Worm (Caenorhabditis elegans) whole organism, L4 larva: ENCODE data around the gene C16C8.9.

Source experiments
- egl-27 ChIP-seq: sonication (generic microtip); optimal IDR thresholded peaks from 3 replicates; lab custom pipeline; 2017; ENCODE audit warnings: missing biosample characterization, missing genetic modification reagents, missing genetic modification characterization
- jun-1 ChIP-seq: fragments of 150-350 bp; optimal IDR thresholded peaks from 2 replicates; lab custom pipeline; 2014; ENCODE audit warnings: missing biosample characterization, missing genetic modification reagents, missing genetic modification characterization
- lin-39 ChIP-seq: fragments of 150-350 bp; optimal IDR thresholded peaks from 2 replicates; lab custom pipeline; 2014; ENCODE audit warnings: missing biosample characterization, missing genetic modification reagents, missing genetic modification characterization
- mdl-1 ChIP-seq, 2 experiments: fragments of 150-350 bp in 1 of 2; sonication (generic microtip) in 1 of 2; optimal IDR thresholded peaks; 2 replicates each; lab custom pipeline; 2014 to 2017; ENCODE audit warnings: missing biosample characterization in 2 of 2, missing genetic modification characterization in 2 of 2
- mep-1 ChIP-seq: fragments of 150-350 bp; sonication (generic microtip); optimal IDR thresholded peaks from 3 replicates; lab custom pipeline; 2014; ENCODE audit warnings: missing biosample characterization, missing genetic modification characterization
- set-16 ChIP-seq: fragments of 200-800 bp; sonication (Bioruptor generic); IDR thresholded peaks from 2 replicates; pipeline ENCODE4 v1.3.6; 2022; ENCODE audit warnings: missing genetic modification reagents, missing genetic modification characterization, missing compliant biosample characterization
- snpc-1.2 ChIP-seq: fragments of 200-800 bp; sonication (Bioruptor generic); IDR thresholded peaks from 2 replicates; pipeline ENCODE4 v1.3.6; 2022; ENCODE audit warnings: missing genetic modification reagents, missing genetic modification characterization, missing compliant biosample characterization
- zfp-2 ChIP-seq: sonication (generic microtip); optimal IDR thresholded peaks from 2 replicates; lab custom pipeline; 2016; ENCODE audit warnings: mild to moderate bottlenecking, missing genetic modification characterization, missing compliant biosample characterization

ce11 chrII:3428158-3428704, 34.8 kb downstream of the C16C8.9 start:
- TF ChIP-seq egl-27 (tag; lab: Kevin White, UChicago) (no peak), set-16 (GFP tag; lab: Robert Waterston, UW) (peak; percentile 82), jun-1 (no peak), snpc-1.2 (no peak), zfp-2 (tag; lab: Kevin White, UChicago) (no peak), lin-39 (no peak), mep-1 (tag; lab: Kevin White, UChicago) (peak; percentile 46), mdl-1 (tag; optimal IDR thresholded peaks at IDR 0.05; lab: Kevin White, UChicago) (peak in 1 of 2 experiments; percentile 47)
